Worm (Caenorhabditis elegans) whole organism, mixed stage, embryonic: ENCODE results near the gene lev-8.

Source experiments
- blmp-1 ChIP-seq: fragments of 150-350 bp; optimal IDR thresholded peaks from 2 replicates; lab custom pipeline; 2014; ENCODE audit warnings: missing biosample characterization, missing genetic modification characterization
- cnd-1 ChIP-seq: fragments of 200-800 bp; sonication (Bioruptor generic); optimal IDR thresholded peaks from 2 replicates; lab custom pipeline; 2018; ENCODE audit warnings: mild to moderate bottlenecking, missing genetic modification characterization, missing compliant biosample characterization
- lsy-2 ChIP-seq: fragments of 150-350 bp; optimal IDR thresholded peaks from 2 replicates; lab custom pipeline; 2014; ENCODE audit warnings: missing biosample characterization, missing genetic modification characterization
- mep-1 ChIP-seq: fragments of 150-350 bp; optimal IDR thresholded peaks from 2 replicates; lab custom pipeline; 2017; ENCODE audit warnings: missing biosample characterization, missing genetic modification reagents, missing genetic modification characterization, inconsistent platforms
- mls-2 ChIP-seq: sonication (generic microtip); optimal IDR thresholded peaks from 2 replicates; lab custom pipeline; 2016; ENCODE audit warnings: mild to moderate bottlenecking, missing genetic modification characterization, moderate library complexity, missing compliant biosample characterization
- nhr-237 ChIP-seq: fragments of 150-350 bp; optimal IDR thresholded peaks from 2 replicates; lab custom pipeline; 2014; ENCODE audit warnings: missing biosample characterization, missing genetic modification characterization
- nhr-28 ChIP-seq: fragments of 150-350 bp; optimal IDR thresholded peaks from 2 replicates; lab custom pipeline; 2014; ENCODE audit warnings: missing biosample characterization, missing genetic modification characterization
- nhr-76 ChIP-seq: sonication (generic microtip); optimal IDR thresholded peaks from 2 replicates; lab custom pipeline; 2017; ENCODE audit warnings: missing biosample characterization, missing genetic modification characterization
- sem-2 ChIP-seq: fragments of 200-800 bp; sonication (Bioruptor generic); optimal IDR thresholded peaks from 2 replicates; lab custom pipeline; 2018; ENCODE audit warnings: mild to moderate bottlenecking, missing genetic modification characterization, missing compliant biosample characterization
- snpc-4 ChIP-seq: fragments of 150-350 bp; optimal IDR thresholded peaks from 2 replicates; lab custom pipeline; 2014; ENCODE audit warnings: missing biosample characterization, missing genetic modification characterization

DNA sequence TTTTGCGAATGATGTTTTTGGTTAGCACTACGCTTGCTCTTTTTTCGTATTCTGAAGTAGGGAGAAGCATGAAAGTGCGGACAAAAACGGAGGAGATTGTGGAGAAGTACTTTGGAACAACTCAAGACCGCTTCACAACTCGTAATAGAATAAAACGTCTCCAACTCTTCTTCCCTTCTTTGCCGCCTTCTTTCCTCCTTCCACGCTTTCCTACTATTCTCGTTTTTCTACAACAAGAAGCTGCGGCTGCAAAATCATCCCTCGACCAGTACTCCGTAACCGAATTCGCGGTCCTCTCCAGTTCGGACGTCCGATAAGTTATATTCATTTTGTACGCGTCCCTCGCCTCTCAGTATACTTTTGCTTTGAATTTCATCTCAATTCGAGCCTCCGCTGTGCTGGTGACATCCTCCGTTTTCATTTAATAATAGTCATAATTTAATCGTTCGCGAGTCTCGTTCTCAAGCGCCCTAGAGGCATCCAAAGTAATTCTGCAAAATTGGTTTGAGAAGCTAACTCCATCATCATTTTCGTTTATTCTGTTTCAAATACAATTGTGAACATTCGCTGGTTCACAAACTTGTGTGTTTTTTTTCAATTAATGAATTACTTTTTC, 9.1 kb downstream of the lev-8 start:
- TF ChIP-seq nhr-76 (tag; lab: Kevin White, UChicago) = no peak
- no peak for TF ChIP-seq blmp-1 (tag; lab: Kevin White, UChicago)
- TF ChIP-seq sem-2 (GFP tag; lab: Kevin White, UChicago) = no peak
- TF ChIP-seq snpc-4 (tag; lab: Kevin White, UChicago) = no peak
- no peak for TF ChIP-seq lsy-2 (tag; lab: Kevin White, UChicago)
- TF ChIP-seq cnd-1 (tag; lab: Kevin White, UChicago) = no peak
- TF ChIP-seq nhr-28 (tag; lab: Kevin White, UChicago) = no peak
- no peak for TF ChIP-seq mls-2 (tag; lab: Kevin White, UChicago)
- TF ChIP-seq mep-1 = no peak
- no peak for TF ChIP-seq nhr-237 (tag; lab: Kevin White, UChicago)
